Worm (Caenorhabditis elegans): Measurements from ENCODE around the gene acs-2.

DNA sequence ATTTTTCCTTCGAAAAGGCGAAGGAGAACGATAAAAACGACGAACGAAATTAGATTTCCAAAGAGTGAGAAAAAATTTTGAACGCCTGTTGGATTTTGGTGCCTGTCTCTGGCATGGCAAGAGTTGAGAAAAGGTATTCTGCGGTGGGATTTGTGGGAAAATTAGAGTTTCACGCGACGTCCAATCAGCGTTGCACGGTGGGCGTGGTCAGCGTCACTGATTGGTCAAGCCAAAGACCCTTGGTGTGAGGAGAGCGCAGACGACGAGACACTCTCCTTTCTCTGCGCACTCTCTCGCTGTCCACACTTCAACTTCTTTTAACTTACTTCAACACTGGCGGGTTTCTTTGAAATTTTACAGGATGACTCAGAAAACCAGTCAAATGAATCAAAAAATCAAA, 4.7 kb upstream of the acs-2 start:
- no peak for TF ChIP-seq aly-2 (tag; optimal IDR thresholded peaks at IDR 0.05)
- TF ChIP-seq sea-2 (GFP tag; optimal IDR thresholded peaks at IDR 0.05): no peak
- TF ChIP-seq ceh-82 (tag; optimal IDR thresholded peaks at IDR 0.05): no peak
- no peak for TF ChIP-seq nhr-43 (tag; optimal IDR thresholded peaks at IDR 0.05; ENCODE audit: poor library complexity, severe bottlenecking)
- TF ChIP-seq ztf-4 (tag; optimal IDR thresholded peaks at IDR 0.05): no peak
